Worm (Caenorhabditis elegans) whole organism, L4/young adult: ENCODE measurements around the gene F13B6.3.

Experiments used
- W03F9.2 ChIP-seq: fragments of 150-350 bp; optimal IDR thresholded peaks from 2 replicates; lab custom pipeline; 2014; ENCODE audit warnings: missing biosample characterization, missing genetic modification characterization
- him-1 ChIP-seq: sonication (generic microtip); optimal IDR thresholded peaks from 2 replicates; lab custom pipeline; 2016; ENCODE audit warnings: missing genotype, missing genetic modification reagents, missing genetic modification characterization, missing compliant biosample characterization

- TF ChIP-seq W03F9.2 (no peak), him-1 (tag; lab: Kevin White, UChicago) (no peak)
These were observed 22.0 kb upstream of the F13B6.3 start, which contains the start of the genes his-60 and his-59 for ce11 chrIV:7487554-7488456.
